5 worm cellular contexts compared by ENCODE assay signal in genomic region chrX:12806926-12807325, ce11.
TF ChIP-seq lines count a peak whose summit lies in the region.

No protein-coding gene starts in this region.

TF ChIP-seq in whole organism, L1 larva, 84 proteins besides CTCF, POLR2A, EP300 and RAD21:
- TF ChIP-seq nhr-20 (tag; optimal IDR thresholded peaks at IDR 0.05; lab: Kevin White, UChicago) (no peak), mab-9 (GFP tag; IDR thresholded peaks at IDR 0.05; lab: Robert Waterston, UW) (no peak), grh-1 (GFP tag; IDR thresholded peaks at IDR 0.05; lab: Robert Waterston, UW) (no peak), elt-2 (tag; optimal IDR thresholded peaks at IDR 0.05; lab: Kevin White, UChicago) (peak; percentile 27), nhr-237 (tag; optimal IDR thresholded peaks at IDR 0.05; lab: Kevin White, UChicago) (no peak), C34B4.2 (tag; optimal IDR thresholded peaks at IDR 0.05; lab: Kevin White, UChicago) (no peak)

TF ChIP-seq in whole organism, L2 larva, 48 proteins besides CTCF, POLR2A, EP300 and RAD21:
- no peak for TF ChIP-seq blmp-1 (tag; optimal IDR thresholded peaks at IDR 0.05; lab: Kevin White, UChicago; ENCODE audit: insufficient read depth)
- TF ChIP-seq ZK546.5 (tag; optimal IDR thresholded peaks at IDR 0.05; lab: Kevin White, UChicago) = no peak
- TF ChIP-seq lsy-2 (tag; optimal IDR thresholded peaks at IDR 0.05; lab: Kevin White, UChicago) = no peak
- no peak for TF ChIP-seq lin-11 (tag; optimal IDR thresholded peaks at IDR 0.05; lab: Kevin White, UChicago)
- TF ChIP-seq elt-3 (tag; optimal IDR thresholded peaks at IDR 0.05; lab: Kevin White, UChicago) = no peak
- TF ChIP-seq nhr-23 (tag; optimal IDR thresholded peaks at IDR 0.05; lab: Kevin White, UChicago) = no peak
- TF ChIP-seq fos-1 (tag; optimal IDR thresholded peaks at IDR 0.05; lab: Kevin White, UChicago) = peak; percentile 72
- no peak for TF ChIP-seq unc-39 (tag; optimal IDR thresholded peaks at IDR 0.05; lab: Kevin White, UChicago)
- TF ChIP-seq dmd-4 (tag; optimal IDR thresholded peaks at IDR 0.05; lab: Kevin White, UChicago) = no peak
- TF ChIP-seq C34F6.9 (tag; optimal IDR thresholded peaks at IDR 0.05; lab: Kevin White, UChicago) = no peak
- TF ChIP-seq nhr-10 (tag; optimal IDR thresholded peaks at IDR 0.05; lab: Kevin White, UChicago) = no peak
- no peak for TF ChIP-seq sma-3 (GFP tag; optimal IDR thresholded peaks at IDR 0.05; lab: Kevin White, UChicago)
- TF ChIP-seq crh-2 (tag; optimal IDR thresholded peaks at IDR 0.05; lab: Kevin White, UChicago) = peak; percentile 15
- TF ChIP-seq ama-1 (optimal IDR thresholded peaks at IDR 0.05; lab: Kevin White, UChicago) = no peak
- TF ChIP-seq lin-13 (GFP tag; optimal IDR thresholded peaks at IDR 0.05; lab: Kevin White, UChicago) = no peak
- TF ChIP-seq snpc-4 (tag; optimal IDR thresholded peaks at IDR 0.05; lab: Kevin White, UChicago) = no peak
- no peak for TF ChIP-seq peb-1 (tag; optimal IDR thresholded peaks at IDR 0.05; lab: Kevin White, UChicago)
TF ChIP-seq in whole organism, L2 larva: peak in this region for 2.

TF ChIP-seq in whole organism, L3 larva, 47 proteins besides CTCF, POLR2A, EP300 and RAD21:
- TF ChIP-seq pha-4 (tag; optimal IDR thresholded peaks at IDR 0.05; lab: Kevin White, UChicago) (peak; percentile 31), unc-39 (tag; optimal IDR thresholded peaks at IDR 0.05; lab: Kevin White, UChicago) (no peak), aly-2 (tag; optimal IDR thresholded peaks at IDR 0.05; lab: Kevin White, UChicago) (no peak), egl-5 (tag; optimal IDR thresholded peaks at IDR 0.05; lab: Kevin White, UChicago) (no peak), elt-1 (tag; optimal IDR thresholded peaks at IDR 0.05; lab: Kevin White, UChicago) (no peak), nhr-12 (tag; optimal IDR thresholded peaks at IDR 0.05; lab: Kevin White, UChicago) (no peak), elt-2 (tag; optimal IDR thresholded peaks at IDR 0.05; lab: Kevin White, UChicago) (peak; percentile 78), jun-1 (tag; optimal IDR thresholded peaks at IDR 0.05; lab: Kevin White, UChicago) (no peak), pqm-1 (tag; optimal IDR thresholded peaks at IDR 0.05; lab: Kevin White, UChicago) (peak; percentile 86), ceh-28 (tag; optimal IDR thresholded peaks at IDR 0.05; lab: Kevin White, UChicago) (no peak), daf-12 (tag; optimal IDR thresholded peaks at IDR 0.05; lab: Kevin White, UChicago) (no peak), nhr-67 (tag; optimal IDR thresholded peaks at IDR 0.05; lab: Kevin White, UChicago) (no peak)

TF ChIP-seq in whole organism, L4 larva, 104 proteins besides CTCF, POLR2A, EP300 and RAD21:
- TF ChIP-seq daf-16 (GFP tag; optimal IDR thresholded peaks at IDR 0.05; lab: Kevin White, UChicago) = no peak
- TF ChIP-seq daf-16 (tag; optimal IDR thresholded peaks at IDR 0.05; lab: Kevin White, UChicago) = peak; percentile 75
- TF ChIP-seq php-3 (GFP tag; IDR thresholded peaks at IDR 0.05; lab: Robert Waterston, UW) = peak; percentile 87
- TF ChIP-seq pqm-1 (tag; optimal IDR thresholded peaks at IDR 0.05; lab: Kevin White, UChicago) = peak; percentile 83
- TF ChIP-seq lin-15B (tag; optimal IDR thresholded peaks at IDR 0.05; lab: Kevin White, UChicago) = no peak
- no peak for TF ChIP-seq ceh-20 (GFP tag; IDR thresholded peaks at IDR 0.05; lab: Robert Waterston, UW)
- no peak for TF ChIP-seq nhr-10 (tag; optimal IDR thresholded peaks at IDR 0.05; lab: Kevin White, UChicago)
- TF ChIP-seq D1046.2 (GFP tag; IDR thresholded peaks at IDR 0.05; lab: Robert Waterston, UW) = no peak
- no peak for TF ChIP-seq nhr-111 (GFP tag; optimal IDR thresholded peaks at IDR 0.05; lab: Kevin White, UChicago)
- no peak for TF ChIP-seq F10B5.3 (tag; optimal IDR thresholded peaks at IDR 0.05; lab: Kevin White, UChicago)
- TF ChIP-seq ztf-11 (tag; optimal IDR thresholded peaks at IDR 0.05; lab: Kevin White, UChicago) = no peak
- TF ChIP-seq dmd-6 (GFP tag; IDR thresholded peaks at IDR 0.05; lab: Robert Waterston, UW) = peak; percentile 50; the same call in 1 of the 2 replicates
- TF ChIP-seq lin-1 (GFP tag; IDR thresholded peaks at IDR 0.05; lab: Robert Waterston, UW) = no peak
- TF ChIP-seq aha-1 (tag; lab: Kevin White, UChicago) = peak; percentile 6
- TF ChIP-seq Y48G9A.11 (GFP tag; IDR thresholded peaks at IDR 0.05; lab: Robert Waterston, UW) = no peak
- TF ChIP-seq snpc-1.2 (GFP tag; IDR thresholded peaks at IDR 0.05; lab: Robert Waterston, UW) = no peak
- TF ChIP-seq sdz-12 (GFP tag; optimal IDR thresholded peaks at IDR 0.05; lab: Kevin White, UChicago) = no peak
- no peak for TF ChIP-seq ZK546.5 (tag; optimal IDR thresholded peaks at IDR 0.05; lab: Kevin White, UChicago)
- peak; percentile 31 for TF ChIP-seq hlh-11 (tag; optimal IDR thresholded peaks at IDR 0.05; lab: Kevin White, UChicago)
- TF ChIP-seq ceh-28 (tag; optimal IDR thresholded peaks at IDR 0.05; lab: Kevin White, UChicago) = no peak
- no peak for TF ChIP-seq zfp-2 (tag; optimal IDR thresholded peaks at IDR 0.05; lab: Kevin White, UChicago)
- TF ChIP-seq nhr-28 (tag; optimal IDR thresholded peaks at IDR 0.05; lab: Kevin White, UChicago) = peak; percentile 73
- TF ChIP-seq F49E8.2 (tag; optimal IDR thresholded peaks at IDR 0.05; lab: Kevin White, UChicago; ENCODE audit: borderline replicate concordance) = no peak
- no peak for TF ChIP-seq Y5F2A.4 (GFP tag; optimal IDR thresholded peaks at IDR 0.05; lab: Kevin White, UChicago)
- TF ChIP-seq unc-130 (GFP tag; optimal IDR thresholded peaks at IDR 0.05; lab: Kevin White, UChicago) = no peak
- no peak for TF ChIP-seq nhr-102 (tag; optimal IDR thresholded peaks at IDR 0.05; lab: Kevin White, UChicago)
- TF ChIP-seq tag-97 (GFP tag; IDR thresholded peaks at IDR 0.05; lab: Robert Waterston, UW) = no peak
- TF ChIP-seq F44E2.7 (GFP tag; IDR thresholded peaks at IDR 0.05; lab: Robert Waterston, UW) = no peak
- TF ChIP-seq dve-1 (tag; optimal IDR thresholded peaks at IDR 0.05; lab: Kevin White, UChicago; ENCODE audit: insufficient read depth) = peak; percentile 49
- TF ChIP-seq nhr-77 (tag; optimal IDR thresholded peaks at IDR 0.05; lab: Kevin White, UChicago) = peak; percentile 75
- TF ChIP-seq cey-2 (tag; optimal IDR thresholded peaks at IDR 0.05; lab: Kevin White, UChicago; ENCODE audit: borderline replicate concordance, insufficient read depth) = no peak
TF ChIP-seq in whole organism, L4 larva: peak in this region for 9.

TF ChIP-seq in whole organism, young adult, 124 proteins besides CTCF, POLR2A, EP300 and RAD21:
- TF ChIP-seq ceh-40 (GFP tag; IDR thresholded peaks at IDR 0.05; lab: Robert Waterston, UW) = no peak
- TF ChIP-seq ztf-26 (tag; optimal IDR thresholded peaks at IDR 0.05; lab: Kevin White, UChicago) = no peak
- peak; percentile 64 for TF ChIP-seq nhr-80 (tag; optimal IDR thresholded peaks at IDR 0.05; lab: Kevin White, UChicago)
